Worm (Caenorhabditis elegans): ENCODE measurements around the gene mut-7.

ce11 chrIII:9497412-9497811, 44.8 kb downstream of the mut-7 start:
- TF ChIP-seq athp-1 (tag; optimal IDR thresholded peaks at IDR 0.05) (no peak), snpc-4 (GFP tag; optimal IDR thresholded peaks at IDR 0.05) (no peak), snpc-4 (tag; optimal IDR thresholded peaks at IDR 0.05) (no peak), ZK185.1 (tag; optimal IDR thresholded peaks at IDR 0.05; ENCODE audit: poor library complexity, severe bottlenecking) (no peak), K12H6.12 (tag; optimal IDR thresholded peaks at IDR 0.05) (no peak), attf-5 (GFP tag; optimal IDR thresholded peaks at IDR 0.05) (no peak), repo-1 (tag; optimal IDR thresholded peaks at IDR 0.05) (no peak), ztf-6 (GFP tag; IDR thresholded peaks at IDR 0.05) (no peak), sea-2 (GFP tag; IDR thresholded peaks at IDR 0.05) (no peak), unc-130 (GFP tag; optimal IDR thresholded peaks at IDR 0.05) (no peak), pha-4 (tag; optimal IDR thresholded peaks at IDR 0.05) (no peak), ama-1 (optimal IDR thresholded peaks at IDR 0.05) (no peak), ama-1 (GFP tag; optimal IDR thresholded peaks at IDR 0.05) (no peak), cebp-2 (GFP tag; IDR thresholded peaks at IDR 0.05) (no peak), F57A8.1 (GFP tag; optimal IDR thresholded peaks at IDR 0.05) (no peak), unc-62 (GFP tag; optimal IDR thresholded peaks at IDR 0.05) (no peak)
